Fruit fly (Drosophila melanogaster): ENCODE results near the gene CG13066.
A peak's percentile ranks its signal among the peaks of the same experiment; 100 is the strongest.

CG13066 gene

dm6 chr3L:16289067-16289466 is 16.4 kb downstream of the CG13066 start:
- TF ChIP-seq CG17806 (tag; optimal IDR thresholded peaks at IDR 0.05) (peak; percentile 22), CG8301 (tag; optimal IDR thresholded peaks at IDR 0.05) (no peak), CG4496 (GFP tag; IDR thresholded peaks at IDR 0.05) (no peak), CG15710 (tag; optimal IDR thresholded peaks at IDR 0.05) (peak; percentile 5), CG34367 (tag; optimal IDR thresholded peaks at IDR 0.05) (peak; percentile 3), CG14655 (GFP tag; optimal IDR thresholded peaks at IDR 0.05) (peak; percentile 52), CG10348 (GFP tag; IDR thresholded peaks at IDR 0.05) (no peak), CG8159 (tag; optimal IDR thresholded peaks at IDR 0.05) (peak; percentile 10), CG32121 (GFP tag; IDR thresholded peaks at IDR 0.05) (no peak), Pif1A (GFP tag; optimal IDR thresholded peaks at IDR 0.05) (peak; percentile 25), rn (GFP tag; IDR thresholded peaks at IDR 0.05) (no peak), CG9948 (tag; optimal IDR thresholded peaks at IDR 0.05) (peak; percentile 32)

dm6 chr3L:16290850-16291249 is 18.1 kb downstream of the CG13066 start, which contains the start of gene CG13045:
Gene CG13045 (minus strand): TSS chr3L:16290950.
- TF ChIP-seq CG8159 (tag; optimal IDR thresholded peaks at IDR 0.05): no peak
- TF ChIP-seq CG9948 (tag; optimal IDR thresholded peaks at IDR 0.05): no peak
- no peak for TF ChIP-seq Ets98B (GFP tag; IDR thresholded peaks at IDR 0.05)
- no peak for TF ChIP-seq Pif1B (GFP tag; optimal IDR thresholded peaks at IDR 0.05)
- no peak for TF ChIP-seq gl (tag; optimal IDR thresholded peaks at IDR 0.05)
- no peak for TF ChIP-seq Snoo (tag; optimal IDR thresholded peaks at IDR 0.05)
- no peak for TF ChIP-seq CG15710 (tag; optimal IDR thresholded peaks at IDR 0.05)
- no peak for TF ChIP-seq CG34367 (tag; optimal IDR thresholded peaks at IDR 0.05)
- no peak for TF ChIP-seq CG4496 (GFP tag; IDR thresholded peaks at IDR 0.05)
- TF ChIP-seq CG17806 (tag; optimal IDR thresholded peaks at IDR 0.05): no peak
- no peak for TF ChIP-seq fd96Ca (GFP tag; IDR thresholded peaks at IDR 0.05)

- TF ChIP-seq EcR (GFP tag; optimal IDR thresholded peaks at IDR 0.05) (no peak), D1 (tag; optimal IDR thresholded peaks at IDR 0.05) (no peak), CG12605 (GFP tag; IDR thresholded peaks at IDR 0.05) (no peak), gl (tag; optimal IDR thresholded peaks at IDR 0.05) (no peak), fd96Ca (GFP tag; IDR thresholded peaks at IDR 0.05) (peak; percentile 19; the same call in 1 of the 3 replicates), Snoo (tag; optimal IDR thresholded peaks at IDR 0.05) (no peak), Pif1A (GFP tag; optimal IDR thresholded peaks at IDR 0.05) (no peak), CG32121 (GFP tag; IDR thresholded peaks at IDR 0.05) (no peak), CG14655 (GFP tag; optimal IDR thresholded peaks at IDR 0.05) (no peak), CG17806 (tag; optimal IDR thresholded peaks at IDR 0.05) (no peak), CG4496 (GFP tag; IDR thresholded peaks at IDR 0.05) (peak; percentile 13; the same call in 1 of the 3 replicates), CG13204 (GFP tag; optimal IDR thresholded peaks at IDR 0.05) (no peak), CG8301 (tag; optimal IDR thresholded peaks at IDR 0.05) (no peak), CG34367 (tag; optimal IDR thresholded peaks at IDR 0.05) (no peak), rn (GFP tag; IDR thresholded peaks at IDR 0.05) (no peak), CG8159 (tag; optimal IDR thresholded peaks at IDR 0.05) (no peak), Ets98B (GFP tag; IDR thresholded peaks at IDR 0.05) (peak; percentile 48), CG9948 (tag; optimal IDR thresholded peaks at IDR 0.05) (no peak), CG15710 (tag; optimal IDR thresholded peaks at IDR 0.05) (no peak), CG10348 (GFP tag; IDR thresholded peaks at IDR 0.05) (no peak), Pif1B (GFP tag; optimal IDR thresholded peaks at IDR 0.05) (no peak)
Observed at dm6 chr3L:16291678-16292077, 19.0 kb downstream of the CG13066 start.

- TF ChIP-seq CG4496 (GFP tag; IDR thresholded peaks at IDR 0.05): no peak
- TF ChIP-seq gl (tag; optimal IDR thresholded peaks at IDR 0.05): no peak
Observed at dm6 chr3L:16295447-16295846, 22.7 kb downstream of the CG13066 start, which contains the start of gene CG4962. Gene CG4962 (minus strand): TSS chr3L:16295547.

dm6 chr3L:16301153-16301552 is 28.4 kb downstream of the CG13066 start, which contains the start of gene CG4982:
Gene CG4982 (plus strand): TSS chr3L:16301453.
- TF ChIP-seq CG34367 (tag; optimal IDR thresholded peaks at IDR 0.05) (no peak), CG9948 (tag; optimal IDR thresholded peaks at IDR 0.05) (no peak), CG14655 (GFP tag; optimal IDR thresholded peaks at IDR 0.05) (no peak), Ets98B (GFP tag; IDR thresholded peaks at IDR 0.05) (no peak), fd96Ca (GFP tag; IDR thresholded peaks at IDR 0.05) (no peak), gl (tag; optimal IDR thresholded peaks at IDR 0.05) (no peak), EcR (GFP tag; optimal IDR thresholded peaks at IDR 0.05) (no peak), CG4496 (GFP tag; IDR thresholded peaks at IDR 0.05) (no peak), rn (GFP tag; IDR thresholded peaks at IDR 0.05) (no peak)

- TF ChIP-seq D1 (tag; optimal IDR thresholded peaks at IDR 0.05) (no peak), CG4496 (GFP tag; IDR thresholded peaks at IDR 0.05) (no peak), CG34367 (tag; optimal IDR thresholded peaks at IDR 0.05) (no peak), CG14655 (GFP tag; optimal IDR thresholded peaks at IDR 0.05) (no peak), CG15710 (tag; optimal IDR thresholded peaks at IDR 0.05) (no peak), CG10348 (GFP tag; IDR thresholded peaks at IDR 0.05) (no peak), CG9948 (tag; optimal IDR thresholded peaks at IDR 0.05) (no peak), Snoo (tag; optimal IDR thresholded peaks at IDR 0.05) (no peak), Pif1B (GFP tag; optimal IDR thresholded peaks at IDR 0.05) (no peak), CG12605 (GFP tag; IDR thresholded peaks at IDR 0.05) (no peak), rn (GFP tag; IDR thresholded peaks at IDR 0.05) (no peak), CG13204 (GFP tag; optimal IDR thresholded peaks at IDR 0.05) (no peak)
Observed at dm6 chr3L:16303078-16303477, 30.4 kb downstream of the CG13066 start, which contains the start of gene CG13044. Gene CG13044 (minus strand): TSS chr3L:16303178.

dm6 chr3L:16303982-16304381 is 31.3 kb downstream of the CG13066 start, which contains the start of gene CG43249:
Gene CG43249 (plus strand): TSS chr3L:16304282.
- TF ChIP-seq rn (GFP tag; IDR thresholded peaks at IDR 0.05): no peak
- no peak for TF ChIP-seq Snoo (tag; optimal IDR thresholded peaks at IDR 0.05)
- TF ChIP-seq CG14655 (GFP tag; optimal IDR thresholded peaks at IDR 0.05): no peak

Measured in whole organism, pupa.